Fruit fly (Drosophila melanogaster) whole organism, embryonic: Measurements from ENCODE around the gene PolQ.

Experiments
- BtbVII ChIP-seq: fragments of 200-800 bp; sonication (Bioruptor generic); optimal IDR thresholded peaks from 3 replicates; lab custom pipeline; 2017; ENCODE audit warnings: missing biosample characterization, mild to moderate bottlenecking, missing genetic modification characterization
- CG10267 ChIP-seq: fragments of 200-800 bp; sonication (Bioruptor generic); optimal IDR thresholded peaks from 2 replicates; lab custom pipeline; 2018; ENCODE audit warnings: missing biosample characterization, mild to moderate bottlenecking, missing genetic modification characterization, moderate library complexity
- CG11085 ChIP-seq: fragments of 200-800 bp; sonication (Bioruptor generic); IDR thresholded peaks from 2 replicates; pipeline ENCODE4 v1.3.6; 2022; ENCODE audit warnings: missing biosample characterization, missing genetic modification characterization
- CG12769 ChIP-seq: fragments of 200-800 bp; sonication (Bioruptor generic); optimal IDR thresholded peaks from 2 replicates; lab custom pipeline; 2019; ENCODE audit warnings: missing biosample characterization, mild to moderate bottlenecking, missing genetic modification characterization, moderate library complexity
- CG13287 ChIP-seq: fragments of 200-800 bp; sonication (Bioruptor generic); IDR thresholded peaks from 2 replicates; pipeline ENCODE4 v1.3.6; 2022; ENCODE audit warnings: missing biosample characterization, missing genetic modification characterization; ENCODE audit not compliant: partially characterized antibody
- CG13296 ChIP-seq: fragments of 200-800 bp; sonication (Bioruptor generic); optimal IDR thresholded peaks from 3 replicates; lab custom pipeline; 2018; ENCODE audit warnings: missing biosample characterization, mild to moderate bottlenecking, missing genetic modification characterization
- CG15073 ChIP-seq: fragments of 200-800 bp; sonication (Bioruptor generic); optimal IDR thresholded peaks from 2 replicates; lab custom pipeline; 2016; ENCODE audit warnings: missing biosample characterization, missing genetic modification characterization
- CG15269 ChIP-seq: fragments of 200-800 bp; sonication (Bioruptor generic); optimal IDR thresholded peaks from 2 replicates; lab custom pipeline; 2018; ENCODE audit warnings: missing biosample characterization, mild to moderate bottlenecking, missing genetic modification characterization, moderate library complexity
- CG16863 ChIP-seq: fragments of 200-800 bp; sonication (Bioruptor generic); optimal IDR thresholded peaks from 3 replicates; lab custom pipeline; 2016; ENCODE audit warnings: missing biosample characterization, missing genetic modification characterization
- CG17361 ChIP-seq: fragments of 200-800 bp; sonication (Bioruptor generic); IDR thresholded peaks from 3 replicates; pipeline ENCODE4 v1.3.6; 2022; ENCODE audit warnings: missing biosample characterization, missing genetic modification characterization
- CG2129 ChIP-seq: fragments of 200-800 bp; sonication (Bioruptor generic); IDR thresholded peaks from 2 replicates; pipeline ENCODE4 v1.3.6; 2022; ENCODE audit warnings: missing biosample characterization, missing genetic modification characterization; ENCODE audit not compliant: partially characterized antibody
- CG30020 ChIP-seq: fragments of 200-800 bp; optimal IDR thresholded peaks from 2 replicates; lab custom pipeline; 2019; ENCODE audit warnings: missing biosample characterization, mild to moderate bottlenecking, missing genetic modification characterization, moderate library complexity
- CG31365 ChIP-seq: fragments of 200-800 bp; sonication (Bioruptor generic); optimal IDR thresholded peaks from 2 replicates; lab custom pipeline; 2018; ENCODE audit warnings: missing biosample characterization, mild to moderate bottlenecking, missing genetic modification characterization
- CG32532 ChIP-seq: fragments of 200-800 bp; sonication (Bioruptor generic); IDR thresholded peaks from 2 replicates; pipeline ENCODE4 v1.3.6; 2022; ENCODE audit warnings: missing biosample characterization, missing genetic modification characterization
- CG3281 ChIP-seq: fragments of 200-800 bp; sonication (Bioruptor generic); optimal IDR thresholded peaks from 3 replicates; lab custom pipeline; 2017; ENCODE audit warnings: missing biosample characterization, mild to moderate bottlenecking, missing genetic modification characterization
- CG34376 ChIP-seq: fragments of 200-800 bp; sonication (Bioruptor generic); optimal IDR thresholded peaks from 2 replicates; lab custom pipeline; 2018; ENCODE audit warnings: missing biosample characterization, mild to moderate bottlenecking, missing genetic modification characterization
- CG4617 ChIP-seq: fragments of 200-800 bp; sonication (Bioruptor generic); optimal IDR thresholded peaks from 3 replicates; lab custom pipeline; 2016; ENCODE audit warnings: missing biosample characterization, missing genetic modification characterization, borderline replicate concordance
- CG6683 ChIP-seq: fragments of 200-800 bp; sonication (Bioruptor generic); optimal IDR thresholded peaks from 2 replicates; lab custom pipeline; 2017; ENCODE audit warnings: missing biosample characterization, mild to moderate bottlenecking, missing genetic modification characterization, missing genetic modification reagents
- CG8359 ChIP-seq: fragments of 200-800 bp; sonication (Bioruptor generic); optimal IDR thresholded peaks from 2 replicates; lab custom pipeline; 2017; ENCODE audit warnings: missing biosample characterization, mild to moderate bottlenecking, missing genetic modification characterization, borderline replicate concordance
- CG9876 ChIP-seq: fragments of 200-800 bp; sonication (Bioruptor generic); optimal IDR thresholded peaks from 2 replicates; lab custom pipeline; 2016; ENCODE audit warnings: missing biosample characterization, missing genetic modification characterization
- CG9932 ChIP-seq: fragments of 200-800 bp; sonication (Bioruptor generic); IDR thresholded peaks from 2 replicates; pipeline ENCODE4 v1.3.6; 2022; ENCODE audit warnings: missing biosample characterization, missing genetic modification characterization
- D19A ChIP-seq: fragments of 200-800 bp; optimal IDR thresholded peaks from 3 replicates; lab custom pipeline; 2019; ENCODE audit warnings: missing biosample characterization, mild to moderate bottlenecking, missing genetic modification characterization, moderate library complexity
- Fer2 ChIP-seq: fragments of 200-800 bp; sonication (Bioruptor generic); optimal IDR thresholded peaks from 2 replicates; lab custom pipeline; 2018; ENCODE audit warnings: missing biosample characterization, mild to moderate bottlenecking, missing genetic modification characterization, moderate library complexity
- Hr3 ChIP-seq: fragments of 200-800 bp; sonication (Bioruptor generic); optimal IDR thresholded peaks from 3 replicates; lab custom pipeline; 2016; ENCODE audit warnings: missing biosample characterization, missing genetic modification characterization
- Meics ChIP-seq: fragments of 200-800 bp; sonication (Bioruptor generic); optimal IDR thresholded peaks from 2 replicates; lab custom pipeline; 2017; ENCODE audit warnings: missing biosample characterization, mild to moderate bottlenecking, missing genetic modification characterization
- Rfx ChIP-seq: fragments of 200-800 bp; sonication (Bioruptor generic); IDR thresholded peaks from 2 replicates; pipeline ENCODE4 v1.3.6; 2022; ENCODE audit warnings: missing biosample characterization, missing genetic modification characterization
- Spps ChIP-seq: fragments of 200-800 bp; sonication (Bioruptor generic); optimal IDR thresholded peaks from 2 replicates; lab custom pipeline; 2018; ENCODE audit warnings: missing biosample characterization, mild to moderate bottlenecking, missing genetic modification characterization
- Trl ChIP-seq, 3 experiments: fragments of >200 bp in 2 of 3; fragments of 200-800 bp in 1 of 3; sonication (Bioruptor generic) in 1 of 3; optimal IDR thresholded peaks; 2 replicates in 1 of 3; 3 replicates in 2 of 3; lab custom pipeline; 2016 to 2017; ENCODE audit warnings: missing biosample characterization in 1 of 3, missing genetic modification characterization in 1 of 3
- br ChIP-seq: fragments of >200 bp; optimal IDR thresholded peaks from 2 replicates; lab custom pipeline; 2017
- cas ChIP-seq: fragments of 200-800 bp; sonication (Bioruptor generic); IDR thresholded peaks from 2 replicates; pipeline ENCODE4 v1.3.6; 2022; ENCODE audit warnings: missing biosample characterization, missing genetic modification characterization
- cg ChIP-seq: fragments of 200-800 bp; sonication (Bioruptor generic); optimal IDR thresholded peaks from 3 replicates; lab custom pipeline; 2019; ENCODE audit warnings: missing biosample characterization, mild to moderate bottlenecking, missing genetic modification characterization, moderate library complexity
- danr ChIP-seq: fragments of 200-800 bp; sonication (Bioruptor generic); IDR thresholded peaks from 2 replicates; pipeline ENCODE4 v1.3.6; 2022; ENCODE audit warnings: missing biosample characterization, missing genetic modification characterization
- exex ChIP-seq: fragments of 200-800 bp; sonication (Bioruptor generic); optimal IDR thresholded peaks from 4 replicates; lab custom pipeline; 2018; ENCODE audit warnings: missing biosample characterization, mild to moderate bottlenecking, missing genetic modification characterization, moderate library complexity
- gt ChIP-seq: fragments of 200-800 bp; sonication (Bioruptor generic); IDR thresholded peaks from 2 replicates; pipeline ENCODE4 v1.3.6; 2022; ENCODE audit warnings: missing biosample characterization, missing genetic modification characterization
- hbn ChIP-seq: fragments of 200-800 bp; sonication (Bioruptor generic); IDR thresholded peaks from 2 replicates; pipeline ENCODE4 v1.3.6; 2022; ENCODE audit warnings: missing biosample characterization, missing genetic modification characterization; ENCODE audit not compliant: partially characterized antibody
- kah ChIP-seq: fragments of 200-800 bp; sonication (Bioruptor generic); optimal IDR thresholded peaks from 2 replicates; lab custom pipeline; 2018; ENCODE audit warnings: missing biosample characterization, mild to moderate bottlenecking, missing genetic modification characterization
- kni ChIP-seq: fragments of 200-800 bp; sonication (Bioruptor generic); optimal IDR thresholded peaks from 3 replicates; lab custom pipeline; 2017; ENCODE audit warnings: mild to moderate bottlenecking, missing biosample characterization, missing genetic modification reagents, missing genetic modification characterization
- lbe ChIP-seq: fragments of 200-800 bp; sonication (Bioruptor generic); optimal IDR thresholded peaks from 2 replicates; lab custom pipeline; 2016; ENCODE audit warnings: missing biosample characterization, mild to moderate bottlenecking, missing genetic modification characterization
- lov ChIP-seq, 2 experiments: fragments of 200-800 bp in 1 of 2; fragments of >200 bp in 1 of 2; sonication (Bioruptor generic) in 1 of 2; IDR thresholded peaks in 1 of 2; optimal IDR thresholded peaks in 1 of 2; 2 replicates in 1 of 2; 3 replicates in 1 of 2; pipeline versions ENCODE4 v1.3.6 to Lab custom; 2017 to 2022; ENCODE audit warnings: missing biosample characterization in 1 of 2, missing genetic modification characterization in 1 of 2
- odd ChIP-seq: fragments of 200-800 bp; sonication (Bioruptor generic); optimal IDR thresholded peaks from 2 replicates; lab custom pipeline; 2017; ENCODE audit warnings: missing biosample characterization, mild to moderate bottlenecking, missing genetic modification characterization
- org-1 ChIP-seq: fragments of 200-800 bp; sonication (Bioruptor generic); optimal IDR thresholded peaks from 2 replicates; lab custom pipeline; 2017; ENCODE audit warnings: missing biosample characterization, missing genetic modification characterization
- scrt ChIP-seq: fragments of 200-800 bp; sonication (Bioruptor generic); optimal IDR thresholded peaks from 2 replicates; lab custom pipeline; 2018; ENCODE audit warnings: missing biosample characterization, mild to moderate bottlenecking, missing genetic modification characterization, moderate library complexity
- toy ChIP-seq: fragments of 200-800 bp; sonication (Bioruptor generic); IDR thresholded peaks from 2 replicates; pipeline ENCODE4 v1.3.6; 2022; ENCODE audit warnings: missing biosample characterization, missing genetic modification characterization
- trem ChIP-seq: fragments of 200-800 bp; optimal IDR thresholded peaks from 3 replicates; lab custom pipeline; 2019; ENCODE audit warnings: missing biosample characterization, mild to moderate bottlenecking, missing genetic modification characterization, moderate library complexity
- ttk ChIP-seq: fragments of 200-800 bp; sonication (Bioruptor generic); IDR thresholded peaks from 2 replicates; pipeline ENCODE4 v2.1.2; 2022; ENCODE audit warnings: missing biosample characterization, missing genetic modification characterization
- tup ChIP-seq: fragments of 200-800 bp; sonication (Bioruptor generic); optimal IDR thresholded peaks from 2 replicates; lab custom pipeline; 2016; ENCODE audit warnings: missing biosample characterization, mild to moderate bottlenecking, missing genetic modification characterization, moderate library complexity
- usp ChIP-seq: fragments of >200 bp; optimal IDR thresholded peaks from 2 replicates; lab custom pipeline; 2017; ENCODE audit warnings: missing biosample characterization, missing genetic modification characterization
- wor ChIP-seq: fragments of 200-800 bp; sonication (Bioruptor generic); IDR thresholded peaks from 2 replicates; pipeline ENCODE4 v1.3.6; 2022; ENCODE audit warnings: missing biosample characterization, missing genetic modification characterization
- yki ChIP-seq: fragments of >200 bp; optimal IDR thresholded peaks from 3 replicates; lab custom pipeline; 2018

PolQ gene

DNA sequence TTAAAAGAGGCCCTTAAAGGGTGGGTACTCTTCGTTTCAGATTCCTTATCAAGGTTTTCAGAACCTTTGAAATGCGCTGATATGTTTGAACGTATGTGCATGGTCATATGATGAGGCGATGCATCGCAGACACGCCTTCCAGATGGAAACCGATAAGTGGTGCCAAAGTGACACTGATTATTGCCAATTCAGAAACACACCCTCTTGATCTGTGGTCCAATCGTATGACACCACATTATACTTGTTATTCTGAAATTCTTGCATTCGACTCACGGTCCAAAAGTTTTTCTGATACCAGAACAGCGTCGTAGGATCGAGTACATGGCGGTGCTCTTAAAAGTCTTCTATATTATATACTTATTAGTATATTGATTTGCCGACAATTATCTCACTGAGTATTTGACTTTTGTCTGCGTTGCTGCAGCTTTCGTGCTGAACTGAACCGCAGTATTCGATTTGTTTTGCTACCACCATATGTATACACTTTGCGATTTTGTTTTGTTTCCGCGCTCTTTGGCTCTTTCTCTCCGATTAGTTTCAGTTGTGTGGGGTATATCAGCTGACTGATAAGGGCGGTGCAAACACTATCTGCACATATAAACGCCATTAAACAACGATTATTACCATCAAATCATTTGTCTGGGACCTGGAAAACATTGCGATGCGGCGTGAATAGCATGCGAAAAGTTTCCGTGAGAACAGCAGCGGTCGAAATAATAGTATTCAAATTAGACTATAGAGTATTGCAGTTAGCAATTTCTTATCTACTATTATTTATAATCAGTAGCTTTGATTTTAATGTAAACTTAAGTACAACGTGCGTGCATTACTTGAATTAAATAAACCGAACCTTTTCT, 8.5 kb upstream of the PolQ start:
- TF ChIP-seq Rfx (GFP tag; lab: Robert Waterston, UW) = no peak
- peak; percentile 48 for TF ChIP-seq CG34376 (GFP tag; lab: Kevin White, UChicago)
- no peak for TF ChIP-seq kni (GFP tag; lab: Kevin White, UChicago)
- TF ChIP-seq CG9932 (GFP tag; lab: Robert Waterston, UW) = no peak
- no peak for TF ChIP-seq cg
- TF ChIP-seq Spps = no peak
- no peak for TF ChIP-seq CG17361
- TF ChIP-seq exex (tag; lab: Kevin White, UChicago) = peak; percentile 98
- peak; percentile 5 for TF ChIP-seq D19A (tag; lab: Kevin White, UChicago)
- no peak for TF ChIP-seq CG15073 (GFP tag; lab: Kevin White, UChicago)
- TF ChIP-seq org-1 (GFP tag; lab: Kevin White, UChicago) = no peak
- TF ChIP-seq danr (GFP tag; lab: Robert Waterston, UW) = no peak
- no peak for TF ChIP-seq yki (lab: Kevin White, UChicago)
- peak; percentile 23 for TF ChIP-seq CG3281 (GFP tag; lab: Kevin White, UChicago)
- TF ChIP-seq CG6683 (GFP tag; lab: Kevin White, UChicago) = no peak
- TF ChIP-seq br = no peak
- TF ChIP-seq CG30020 = no peak
- TF ChIP-seq Fer2 = no peak
- no peak for TF ChIP-seq CG16863
- TF ChIP-seq usp = no peak
- TF ChIP-seq CG31365 (tag; lab: Kevin White, UChicago) = no peak
- no peak for TF ChIP-seq CG9876
- TF ChIP-seq Hr3 (GFP tag; lab: Kevin White, UChicago) = no peak
- TF ChIP-seq CG11085 (GFP tag; lab: Robert Waterston, UW) = no peak
- no peak for TF ChIP-seq ttk (GFP tag; lab: Robert Waterston, UW)
- TF ChIP-seq CG8359 (GFP tag; lab: Kevin White, UChicago) = no peak
- no peak for TF ChIP-seq hbn (GFP tag; lab: Robert Waterston, UW)
- no peak for TF ChIP-seq CG4617 (GFP tag; lab: Kevin White, UChicago)
- peak; percentile 8 for TF ChIP-seq Meics (GFP tag; lab: Kevin White, UChicago)
- peak; percentile 8 for TF ChIP-seq BtbVII (GFP tag; lab: Kevin White, UChicago)
- no peak for TF ChIP-seq CG13296 (GFP tag; lab: Kevin White, UChicago)
- TF ChIP-seq trem (tag; lab: Kevin White, UChicago) = no peak
- TF ChIP-seq lbe (GFP tag; lab: Kevin White, UChicago) = no peak
- no peak for TF ChIP-seq lov (optimal IDR thresholded peaks at IDR 0.05; lab: Kevin White, UChicago)
- no peak for TF ChIP-seq lov (GFP tag; IDR thresholded peaks at IDR 0.05; lab: Robert Waterston, UW)
- no peak for TF ChIP-seq odd (GFP tag; lab: Kevin White, UChicago)
- no peak for TF ChIP-seq scrt (GFP tag; lab: Kevin White, UChicago)
- no peak for TF ChIP-seq CG12769 (tag; lab: Kevin White, UChicago)
- no peak for TF ChIP-seq tup
- TF ChIP-seq kah = no peak
- no peak for TF ChIP-seq wor
- 0 out of 2 replicates have a peak, but pooled peaks have one; percentile 24 for TF ChIP-seq CG32532 (GFP tag; lab: Robert Waterston, UW)
- no peak for TF ChIP-seq gt (GFP tag; lab: Robert Waterston, UW)
- TF ChIP-seq CG2129 (GFP tag; lab: Robert Waterston, UW) = no peak
- TF ChIP-seq CG10267 (tag; lab: Kevin White, UChicago) = no peak
- peak in 1 of 2 experiments; percentile 4 for TF ChIP-seq Trl (optimal IDR thresholded peaks at IDR 0.05; lab: Kevin White, UChicago)
- TF ChIP-seq Trl (GFP tag; optimal IDR thresholded peaks at IDR 0.05; lab: Kevin White, UChicago) = no peak
- no peak for TF ChIP-seq toy
- TF ChIP-seq CG13287 (GFP tag; lab: Robert Waterston, UW) = no peak
- no peak for TF ChIP-seq CG15269 (tag; lab: Kevin White, UChicago)
- TF ChIP-seq cas (GFP tag; lab: Robert Waterston, UW) = no peak
